Fruit fly (Drosophila melanogaster) whole organism, embryonic: ENCODE measurements around the gene CG3104.

Source experiments
- Bgb ChIP-seq: fragments of 200-800 bp; sonication (Bioruptor generic); IDR thresholded peaks from 2 replicates; pipeline ENCODE4 v1.3.6; 2022; ENCODE audit warnings: missing biosample characterization, missing genetic modification characterization; ENCODE audit not compliant: partially characterized antibody
- CG10321 ChIP-seq: fragments of 200-800 bp; sonication (Bioruptor generic); IDR thresholded peaks from 2 replicates; pipeline ENCODE4 v1.3.6; 2022; ENCODE audit warnings: missing biosample characterization, missing genetic modification characterization
- CG10654 ChIP-seq: fragments of 200-800 bp; sonication (Bioruptor generic); optimal IDR thresholded peaks from 2 replicates; lab custom pipeline; 2016; ENCODE audit warnings: missing biosample characterization, missing genetic modification characterization
- CG12071 ChIP-seq: fragments of 200-800 bp; sonication (Bioruptor generic); optimal IDR thresholded peaks from 3 replicates; lab custom pipeline; 2018; ENCODE audit warnings: missing biosample characterization, mild to moderate bottlenecking, missing genetic modification characterization
- CG12299 ChIP-seq: fragments of 200-800 bp; sonication (Bioruptor generic); optimal IDR thresholded peaks from 2 replicates; lab custom pipeline; 2018; ENCODE audit warnings: missing biosample characterization, mild to moderate bottlenecking, missing genetic modification characterization
- CG1529 ChIP-seq: fragments of 200-800 bp; sonication (Bioruptor generic); optimal IDR thresholded peaks from 3 replicates; lab custom pipeline; 2018; ENCODE audit warnings: missing biosample characterization, missing genetic modification characterization
- CG1602 ChIP-seq: fragments of 200-800 bp; sonication (Bioruptor generic); optimal IDR thresholded peaks from 3 replicates; lab custom pipeline; 2016; ENCODE audit warnings: missing biosample characterization, missing genetic modification characterization
- CG17361 ChIP-seq: fragments of 200-800 bp; sonication (Bioruptor generic); IDR thresholded peaks from 3 replicates; pipeline ENCODE4 v1.3.6; 2022; ENCODE audit warnings: missing biosample characterization, missing genetic modification characterization
- CG1792 ChIP-seq: fragments of 200-800 bp; sonication (Bioruptor generic); optimal IDR thresholded peaks from 2 replicates; lab custom pipeline; 2016; ENCODE audit warnings: missing biosample characterization, missing genetic modification characterization
- CG2129 ChIP-seq: fragments of 200-800 bp; sonication (Bioruptor generic); IDR thresholded peaks from 2 replicates; pipeline ENCODE4 v1.3.6; 2022; ENCODE audit warnings: missing biosample characterization, missing genetic modification characterization; ENCODE audit not compliant: partially characterized antibody
- CG34376 ChIP-seq: fragments of 200-800 bp; sonication (Bioruptor generic); optimal IDR thresholded peaks from 2 replicates; lab custom pipeline; 2018; ENCODE audit warnings: missing biosample characterization, mild to moderate bottlenecking, missing genetic modification characterization
- CG3995 ChIP-seq: fragments of 200-800 bp; sonication (Bioruptor generic); optimal IDR thresholded peaks from 3 replicates; lab custom pipeline; 2016; ENCODE audit warnings: missing biosample characterization, missing genetic modification characterization
- CG42726 ChIP-seq: fragments of 200-800 bp; sonication (Bioruptor generic); IDR thresholded peaks from 2 replicates; pipeline ENCODE4 v1.3.6; 2022; ENCODE audit warnings: missing biosample characterization, missing genetic modification characterization; ENCODE audit not compliant: partially characterized antibody
- CG7839 ChIP-seq: fragments of 200-800 bp; sonication (Bioruptor generic); optimal IDR thresholded peaks from 3 replicates; lab custom pipeline; 2018; ENCODE audit warnings: missing biosample characterization, mild to moderate bottlenecking, missing genetic modification characterization, moderate library complexity
- CG7987 ChIP-seq: fragments of 200-800 bp; sonication (Bioruptor generic); optimal IDR thresholded peaks from 2 replicates; lab custom pipeline; 2018; ENCODE audit warnings: missing biosample characterization, mild to moderate bottlenecking, missing genetic modification characterization, moderate library complexity
- CG8478 ChIP-seq: fragments of >200 bp; optimal IDR thresholded peaks from 2 replicates; lab custom pipeline; 2018
- CG9797 ChIP-seq: fragments of 200-800 bp; sonication (Bioruptor generic); optimal IDR thresholded peaks from 3 replicates; lab custom pipeline; 2018; ENCODE audit warnings: missing biosample characterization, mild to moderate bottlenecking, missing genetic modification characterization
- CHES-1-like ChIP-seq: fragments of 200-800 bp; sonication (Bioruptor generic); optimal IDR thresholded peaks from 2 replicates; lab custom pipeline; 2016; ENCODE audit warnings: missing biosample characterization, missing genetic modification characterization
- D19A ChIP-seq: fragments of 200-800 bp; optimal IDR thresholded peaks from 3 replicates; lab custom pipeline; 2019; ENCODE audit warnings: missing biosample characterization, mild to moderate bottlenecking, missing genetic modification characterization, moderate library complexity
- Hand ChIP-seq: fragments of 200-800 bp; sonication (Bioruptor generic); optimal IDR thresholded peaks from 2 replicates; lab custom pipeline; 2017; ENCODE audit warnings: mild to moderate bottlenecking, missing biosample characterization, missing genetic modification reagents, missing genetic modification characterization
- Lhr ChIP-seq: fragments of 200-800 bp; sonication (Bioruptor generic); optimal IDR thresholded peaks from 3 replicates; lab custom pipeline; 2017; ENCODE audit warnings: mild to moderate bottlenecking, missing biosample characterization, missing genetic modification reagents, missing genetic modification characterization
- Lim3 ChIP-seq: fragments of 200-800 bp; sonication (Bioruptor generic); IDR thresholded peaks from 2 replicates; pipeline ENCODE4 v1.3.6; 2022; ENCODE audit warnings: missing biosample characterization, missing genetic modification characterization
- Pdp1 ChIP-seq, 2 experiments: fragments of 200-800 bp; sonication (Bioruptor generic); optimal IDR thresholded peaks; 3 replicates each; lab custom pipeline; 2016; ENCODE audit warnings: missing biosample characterization in 2 of 2, missing genetic modification characterization in 2 of 2, mild to moderate bottlenecking in 1 of 2, moderate library complexity in 1 of 2
- Rx ChIP-seq: fragments of 200-800 bp; sonication (Bioruptor generic); IDR thresholded peaks from 2 replicates; pipeline ENCODE4 v1.3.6; 2022; ENCODE audit warnings: missing biosample characterization, missing genetic modification characterization
- Taf1 ChIP-seq: fragments of 200-800 bp; sonication (Bioruptor generic); IDR thresholded peaks from 2 replicates; pipeline ENCODE4 v1.3.6; 2022; ENCODE audit warnings: missing biosample characterization, missing genetic modification characterization
- Vsx1 ChIP-seq: fragments of 200-800 bp; sonication (Bioruptor generic); optimal IDR thresholded peaks from 2 replicates; lab custom pipeline; 2017; ENCODE audit warnings: missing biosample characterization, mild to moderate bottlenecking, missing genetic modification characterization, missing genetic modification reagents
- az2 ChIP-seq: fragments of 200-800 bp; sonication (Bioruptor generic); optimal IDR thresholded peaks from 3 replicates; lab custom pipeline; 2016; ENCODE audit warnings: missing biosample characterization, missing genetic modification characterization
- crp ChIP-seq, 2 experiments: fragments of 200-800 bp; sonication (Bioruptor generic); optimal IDR thresholded peaks; 2 replicates in 1 of 2; 3 replicates in 1 of 2; lab custom pipeline; 2017; ENCODE audit warnings: missing biosample characterization in 2 of 2, missing genetic modification characterization in 2 of 2, mild to moderate bottlenecking in 1 of 2, moderate library complexity in 1 of 2
- cwo ChIP-seq: fragments of 200-800 bp; sonication (Bioruptor generic); optimal IDR thresholded peaks from 3 replicates; lab custom pipeline; 2017; ENCODE audit warnings: missing biosample characterization, missing genetic modification characterization, mild to moderate bottlenecking, moderate library complexity, missing genetic modification reagents
- ems ChIP-seq: fragments of 200-800 bp; sonication (Bioruptor generic); optimal IDR thresholded peaks from 3 replicates; lab custom pipeline; 2016; ENCODE audit warnings: missing biosample characterization, missing genetic modification characterization
- ftz-f1 ChIP-seq: fragments of 200-800 bp; sonication (Bioruptor generic); optimal IDR thresholded peaks from 2 replicates; lab custom pipeline; 2016; ENCODE audit warnings: missing biosample characterization, missing genetic modification characterization
- grau ChIP-seq: fragments of 200-800 bp; optimal IDR thresholded peaks from 3 replicates; lab custom pipeline; 2019; ENCODE audit warnings: missing biosample characterization, mild to moderate bottlenecking, missing genetic modification characterization, moderate library complexity
- grn ChIP-seq: fragments of 200-800 bp; sonication (Bioruptor generic); optimal IDR thresholded peaks from 3 replicates; lab custom pipeline; 2017; ENCODE audit warnings: missing biosample characterization, missing genetic modification characterization
- gro ChIP-seq: fragments of 200-800 bp; sonication (Bioruptor generic); optimal IDR thresholded peaks from 2 replicates; lab custom pipeline; 2016; ENCODE audit warnings: missing biosample characterization, missing genetic modification characterization
- lab ChIP-seq: fragments of 200-800 bp; sonication (Bioruptor generic); optimal IDR thresholded peaks from 3 replicates; lab custom pipeline; 2017; ENCODE audit warnings: missing biosample characterization, missing genetic modification characterization, mild to moderate bottlenecking, moderate library complexity, missing genetic modification reagents
- mirr ChIP-seq: fragments of 200-800 bp; sonication (Bioruptor generic); optimal IDR thresholded peaks from 3 replicates; lab custom pipeline; 2018; ENCODE audit warnings: missing biosample characterization, mild to moderate bottlenecking, missing genetic modification characterization
- nom ChIP-seq: fragments of 200-800 bp; sonication (Bioruptor generic); optimal IDR thresholded peaks from 2 replicates; lab custom pipeline; 2017; ENCODE audit warnings: missing biosample characterization, missing genetic modification characterization, mild to moderate bottlenecking, moderate library complexity, missing genetic modification reagents
- pnt ChIP-seq: fragments of 200-800 bp; sonication (Bioruptor generic); optimal IDR thresholded peaks from 3 replicates; lab custom pipeline; 2016; ENCODE audit warnings: missing biosample characterization, missing genetic modification characterization
- sc ChIP-seq, 3 experiments: fragments of >200 bp in 2 of 3; fragments of 200-800 bp in 1 of 3; sonication (Bioruptor generic) in 1 of 3; optimal IDR thresholded peaks; 2 replicates in 2 of 3; 3 replicates in 1 of 3; lab custom pipeline; 2017; ENCODE audit warnings: mild to moderate bottlenecking in 1 of 3, missing biosample characterization in 1 of 3, missing genetic modification characterization in 1 of 3, missing genetic modification reagents in 1 of 3
- sima ChIP-seq: fragments of 200-800 bp; sonication (Bioruptor generic); optimal IDR thresholded peaks from 2 replicates; lab custom pipeline; 2016; ENCODE audit warnings: missing biosample characterization, missing genetic modification characterization
- stc ChIP-seq: fragments of 200-800 bp; sonication (Bioruptor generic); IDR thresholded peaks from 2 replicates; pipeline ENCODE4 v1.3.6; 2022; ENCODE audit warnings: missing biosample characterization, missing genetic modification characterization
- tgo ChIP-seq: fragments of 200-800 bp; sonication (Bioruptor generic); IDR thresholded peaks from 3 replicates; pipeline ENCODE4 v1.3.6; 2022; ENCODE audit warnings: missing biosample characterization, missing genetic modification characterization
- tin ChIP-seq: fragments of 200-800 bp; sonication (Bioruptor generic); optimal IDR thresholded peaks from 3 replicates; lab custom pipeline; 2016; ENCODE audit warnings: missing biosample characterization, missing genetic modification characterization
- tio ChIP-seq: fragments of 200-800 bp; sonication (Bioruptor generic); optimal IDR thresholded peaks from 2 replicates; lab custom pipeline; 2017; ENCODE audit warnings: missing biosample characterization, missing genetic modification characterization, inconsistent platforms
- tna ChIP-seq: fragments of 200-800 bp; sonication (Bioruptor generic); IDR thresholded peaks from 2 replicates; pipeline ENCODE4 v1.3.6; 2022; ENCODE audit warnings: missing biosample characterization, missing genetic modification characterization; ENCODE audit not compliant: partially characterized antibody
- tx ChIP-seq: fragments of 200-800 bp; sonication (Bioruptor generic); optimal IDR thresholded peaks from 2 replicates; lab custom pipeline; 2016; ENCODE audit warnings: missing biosample characterization, missing genetic modification characterization
- wdn ChIP-seq: fragments of 200-800 bp; sonication (Bioruptor generic); IDR thresholded peaks from 2 replicates; pipeline ENCODE4 v1.3.6; 2022; ENCODE audit warnings: missing biosample characterization, missing genetic modification characterization

Gene CG3104

dm6 chr2L:2800956-2801776 is 54.4 kb downstream of the CG3104 start (continued):
- peak; percentile 82 for TF ChIP-seq CG7987 (GFP tag; lab: Kevin White, UChicago)
- TF ChIP-seq tgo (GFP tag; lab: Robert Waterston, UW): no peak
- peak; percentile 34 for TF ChIP-seq Vsx1 (GFP tag; lab: Kevin White, UChicago)
- no peak for TF ChIP-seq CG7839
- no peak for TF ChIP-seq CG10321 (GFP tag; lab: Robert Waterston, UW)
- peak; percentile 66 for TF ChIP-seq CG3995 (GFP tag; lab: Kevin White, UChicago)
- peak; percentile 83 for TF ChIP-seq cwo (GFP tag; lab: Kevin White, UChicago)
- TF ChIP-seq mirr: peak; percentile 86
- TF ChIP-seq grn (GFP tag; lab: Kevin White, UChicago): peak; percentile 98
- peak; percentile 41 for TF ChIP-seq ftz-f1 (GFP tag; lab: Kevin White, UChicago)
- TF ChIP-seq CG1792 (GFP tag; lab: Kevin White, UChicago): no peak
- peak; percentile 36 for TF ChIP-seq gro (GFP tag; lab: Kevin White, UChicago)
- no peak for TF ChIP-seq CG9797 (GFP tag; lab: Kevin White, UChicago)
- TF ChIP-seq Lim3 (GFP tag; lab: Robert Waterston, UW): peak; percentile 63; the same call in 1 of the 2 replicates
- peak; percentile 90 for TF ChIP-seq lab
- TF ChIP-seq Pdp1 (GFP tag; optimal IDR thresholded peaks at IDR 0.05; lab: Kevin White, UChicago): peak in 1 of 2 experiments; percentile 25
- TF ChIP-seq CG42726 (GFP tag; lab: Robert Waterston, UW): no peak
- 0 out of 2 replicates have a peak, but pooled peaks have one; percentile 18 for TF ChIP-seq Bgb (GFP tag; lab: Robert Waterston, UW)
- no peak for TF ChIP-seq az2
- TF ChIP-seq Hand (GFP tag; lab: Kevin White, UChicago): no peak
- TF ChIP-seq sima (GFP tag; lab: Kevin White, UChicago): no peak
- no peak for TF ChIP-seq CHES-1-like (GFP tag; lab: Kevin White, UChicago)
- TF ChIP-seq CG8478 (lab: Kevin White, UChicago): no peak

- TF ChIP-seq pnt (GFP tag; lab: Kevin White, UChicago) (no peak), CG12071 (GFP tag; lab: Kevin White, UChicago) (no peak), nom (GFP tag; lab: Kevin White, UChicago) (no peak), CG1792 (GFP tag; lab: Kevin White, UChicago) (no peak), D19A (tag; lab: Kevin White, UChicago) (no peak), ems (GFP tag; lab: Kevin White, UChicago) (no peak), crp (GFP tag; optimal IDR thresholded peaks at IDR 0.05; lab: Kevin White, UChicago) (peak in 1 of 2 experiments; percentile 46), CG34376 (GFP tag; lab: Kevin White, UChicago) (no peak), CG1602 (GFP tag; lab: Kevin White, UChicago) (no peak), tin (GFP tag; lab: Kevin White, UChicago) (no peak), wdn (GFP tag; lab: Robert Waterston, UW) (no peak), sc (optimal IDR thresholded peaks at IDR 0.05; lab: Kevin White, UChicago) (no peak), sc (GFP tag; optimal IDR thresholded peaks at IDR 0.05; lab: Kevin White, UChicago) (no peak), Taf1 (GFP tag; lab: Robert Waterston, UW) (no peak), grau (tag; lab: Kevin White, UChicago) (no peak), CG17361 (GFP tag; lab: Robert Waterston, UW) (no peak), az2 (no peak), tio (GFP tag; lab: Kevin White, UChicago) (no peak), CG1529 (GFP tag; lab: Kevin White, UChicago) (no peak), CG12299 (tag; lab: Kevin White, UChicago) (no peak), tx (GFP tag; lab: Kevin White, UChicago) (no peak), Rx (GFP tag; lab: Robert Waterston, UW) (no peak), CG2129 (no peak), stc (no peak), tna (no peak), CG10654 (GFP tag; lab: Kevin White, UChicago) (no peak), Lhr (GFP tag; lab: Kevin White, UChicago) (no peak)
Observed at dm6 chr2L:2799909-2800478, 55.6 kb downstream of the CG3104 start, which contains the start of gene Syt1. Syt1 (minus strand) TSS chr2L:2799979.
